Fruit fly (Drosophila melanogaster) Kc167 (cell line): ENCODE data around the gene CG10863.

Experiments used
- Myc ChIP-seq: fragments of >200 bp; optimal IDR thresholded peaks from 2 replicates; lab custom pipeline; 2017; ENCODE audit warnings: missing external identifiers
- Sin3A ChIP-seq: fragments of >200 bp; optimal IDR thresholded peaks from 2 replicates; lab custom pipeline; 2018; ENCODE audit warnings: missing external identifiers
- h ChIP-seq: fragments of >200 bp; optimal IDR thresholded peaks from 3 replicates; lab custom pipeline; 2018; ENCODE audit warnings: missing external identifiers
- insv ChIP-seq: fragments of >200 bp; optimal IDR thresholded peaks from 3 replicates; lab custom pipeline; 2018; ENCODE audit warnings: missing external identifiers
- psq ChIP-seq: fragments of >200 bp; optimal IDR thresholded peaks from 2 replicates; lab custom pipeline; 2017; ENCODE audit warnings: missing external identifiers
- ttk ChIP-seq: sonication (Bioruptor generic); optimal IDR thresholded peaks from 2 replicates; lab custom pipeline; 2017; ENCODE audit warnings: missing external identifiers

Gene CG10863

DNA sequence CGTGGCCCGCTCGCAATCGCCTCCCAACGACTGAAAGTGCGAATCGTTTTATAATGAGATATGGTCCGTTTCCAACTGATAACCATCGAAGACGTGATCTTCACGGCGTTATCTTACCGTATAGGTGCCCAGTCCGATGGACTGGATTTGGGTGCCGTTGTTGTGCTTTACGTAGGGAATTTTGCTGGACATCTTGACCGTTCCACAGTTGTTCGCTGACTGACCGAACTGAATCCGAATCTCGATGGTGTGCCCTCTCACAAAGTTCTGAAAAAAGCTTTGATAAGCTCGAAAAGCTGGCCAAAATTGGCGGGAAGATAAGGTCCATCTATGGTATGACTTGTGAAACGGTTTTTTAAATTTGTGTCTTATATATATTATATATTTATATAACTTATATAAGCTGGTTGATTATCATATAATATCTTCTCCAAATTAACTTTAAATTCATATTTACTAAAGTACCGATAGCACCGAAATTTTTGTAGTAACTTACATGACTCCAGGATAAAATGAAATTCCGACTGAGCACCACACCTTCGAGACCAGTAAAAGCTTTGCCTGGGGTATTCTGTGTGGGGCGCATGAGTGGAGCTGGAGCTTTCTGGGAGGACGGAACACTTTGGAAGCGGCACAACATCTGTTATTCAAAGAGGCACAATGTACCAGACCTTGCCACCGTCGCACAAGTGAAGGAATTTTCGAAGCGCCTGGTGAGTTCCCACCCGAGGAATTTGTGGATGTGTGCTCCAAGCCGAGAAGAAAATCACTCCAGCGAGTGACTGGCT lies at the start of gene CG10863, which contains the start of gene CG14982:
CG10863 (minus strand) TSS at position 225 of the 788 bp plus-strand sequence.
CG14982 (plus strand) TSS at position 470 of the 788 bp plus-strand sequence.
- TF ChIP-seq Myc (lab: Kevin White, UChicago) (no peak), Sin3A (lab: Kevin White, UChicago) (no peak), psq (no peak)

dm6 chr3L:3983466-3983946 lies 41.2 kb upstream of the CG10863 start, which contains the start of gene scrt:
TSS of gene scrt (plus strand) at chr3L:3983896.
- TF ChIP-seq Sin3A (lab: Kevin White, UChicago) = no peak
- no peak for TF ChIP-seq psq
- no peak for TF ChIP-seq ttk (lab: Kevin White, UChicago)
- no peak for TF ChIP-seq Myc (lab: Kevin White, UChicago)
- no peak for TF ChIP-seq insv
- no peak for TF ChIP-seq h (lab: Kevin White, UChicago)

DNA sequence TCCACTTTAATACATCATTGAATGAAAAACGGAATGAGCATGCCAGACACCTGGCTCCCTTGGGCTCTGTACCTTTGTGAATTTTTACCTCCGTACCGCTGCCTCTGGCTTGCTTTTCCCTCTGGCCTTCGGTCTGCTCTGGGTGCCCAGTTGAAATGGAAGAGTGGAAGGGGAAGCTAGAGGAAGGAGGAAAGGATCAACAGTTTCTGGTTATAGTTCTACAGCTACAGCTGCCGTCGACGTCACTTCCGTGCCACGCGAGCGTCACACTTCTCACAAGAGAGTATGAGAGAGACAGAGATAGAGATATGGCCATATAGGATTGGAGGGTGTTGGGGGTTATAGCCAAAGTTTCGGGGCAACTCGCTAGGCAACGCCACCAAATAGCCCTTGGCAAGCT lies 37.8 kb upstream of the CG10863 start:
- no peak for TF ChIP-seq h (lab: Kevin White, UChicago)
- TF ChIP-seq Sin3A (lab: Kevin White, UChicago) = no peak
- no peak for TF ChIP-seq psq
- no peak for TF ChIP-seq ttk (lab: Kevin White, UChicago)
- TF ChIP-seq insv = no peak
- TF ChIP-seq Myc (lab: Kevin White, UChicago) = no peak

- TF ChIP-seq psq (no peak), insv (no peak), h (lab: Kevin White, UChicago) (no peak), Myc (lab: Kevin White, UChicago) (no peak), Sin3A (lab: Kevin White, UChicago) (no peak), ttk (lab: Kevin White, UChicago) (no peak)
These were observed 36.7 kb upstream of the CG10863 start for dm6 chr3L:3978762-3979516.

DNA sequence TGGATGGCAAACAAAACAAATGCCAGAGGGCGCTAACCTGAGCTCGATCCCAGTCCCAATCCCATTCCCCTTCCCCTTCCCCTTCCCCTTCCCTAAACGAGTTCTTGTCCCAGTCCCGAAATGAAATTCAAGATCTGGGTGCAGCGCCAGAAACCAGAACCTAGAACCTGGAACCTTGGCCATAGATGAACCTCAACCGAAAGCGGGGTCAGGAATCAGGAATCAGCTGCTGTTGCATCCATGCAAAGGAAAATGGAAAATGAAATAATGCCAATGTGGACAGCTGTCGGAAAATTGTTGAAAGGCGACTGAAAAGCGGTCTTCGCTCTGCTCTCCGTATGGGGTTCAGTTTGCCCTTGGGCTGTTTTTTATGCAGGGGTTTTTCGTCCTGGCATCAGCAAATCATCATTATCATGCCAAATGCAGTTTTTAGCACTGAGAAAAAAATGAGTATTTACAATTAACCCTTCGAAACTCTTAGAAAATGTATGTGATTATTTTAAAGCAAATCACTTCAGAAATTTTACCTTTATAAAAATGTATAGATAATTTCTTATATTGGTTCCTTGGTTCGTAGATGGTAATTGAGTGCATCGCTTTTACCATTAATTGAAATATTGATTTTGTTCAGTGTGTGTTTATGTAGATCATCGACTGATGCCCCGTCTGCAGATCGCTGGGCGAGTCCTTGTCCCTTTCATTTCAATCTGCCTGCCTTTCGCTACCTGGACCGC lies 35.5 kb upstream of the CG10863 start:
- no peak for TF ChIP-seq Myc (lab: Kevin White, UChicago)
- TF ChIP-seq h (lab: Kevin White, UChicago) = no peak
- no peak for TF ChIP-seq psq
- TF ChIP-seq ttk (lab: Kevin White, UChicago) = no peak

dm6 chr3L:3976438-3976837 lies 34.2 kb upstream of the CG10863 start:
- TF ChIP-seq insv = no peak
- TF ChIP-seq psq = no peak
- no peak for TF ChIP-seq Myc (lab: Kevin White, UChicago)
- no peak for TF ChIP-seq h (lab: Kevin White, UChicago)
- no peak for TF ChIP-seq ttk (lab: Kevin White, UChicago)
- no peak for TF ChIP-seq Sin3A (lab: Kevin White, UChicago)

- TF ChIP-seq insv (no peak), Sin3A (lab: Kevin White, UChicago) (no peak), h (lab: Kevin White, UChicago) (no peak), psq (no peak), ttk (lab: Kevin White, UChicago) (no peak), Myc (lab: Kevin White, UChicago) (no peak)
These were observed 30.3 kb upstream of the CG10863 start, which contains the start of gene CG43915 for dm6 chr3L:3972599-3972998. TSS of gene CG43915 (plus strand) at chr3L:3972899.

dm6 chr3L:3970372-3971031 lies 28.2 kb upstream of the CG10863 start:
- TF ChIP-seq h (lab: Kevin White, UChicago) (no peak), ttk (lab: Kevin White, UChicago) (no peak), psq (no peak), Sin3A (lab: Kevin White, UChicago) (no peak), Myc (lab: Kevin White, UChicago) (no peak), insv (no peak)

DNA sequence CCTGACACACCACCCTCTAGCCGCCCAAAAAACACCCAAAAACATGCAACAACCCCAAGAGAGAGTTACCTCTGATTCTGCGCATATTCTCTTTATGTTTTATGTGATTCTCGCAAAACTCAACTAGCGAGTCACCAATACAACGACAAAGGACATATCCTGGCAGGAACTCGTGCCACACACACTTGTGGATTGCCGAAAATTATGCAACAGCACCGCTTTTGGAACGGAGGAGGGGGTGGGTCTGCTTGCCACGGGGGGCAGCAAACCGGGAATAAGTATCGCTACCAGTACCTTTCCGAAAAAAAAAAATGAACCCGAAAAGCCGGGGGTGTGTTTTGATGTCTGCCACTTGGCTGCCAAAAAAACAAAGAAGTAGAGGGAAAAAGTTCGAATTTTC lies 22.8 kb upstream of the CG10863 start:
- TF ChIP-seq psq = no peak
- TF ChIP-seq ttk (lab: Kevin White, UChicago) = no peak
- no peak for TF ChIP-seq Sin3A (lab: Kevin White, UChicago)
- no peak for TF ChIP-seq h (lab: Kevin White, UChicago)
- TF ChIP-seq insv = no peak

DNA sequence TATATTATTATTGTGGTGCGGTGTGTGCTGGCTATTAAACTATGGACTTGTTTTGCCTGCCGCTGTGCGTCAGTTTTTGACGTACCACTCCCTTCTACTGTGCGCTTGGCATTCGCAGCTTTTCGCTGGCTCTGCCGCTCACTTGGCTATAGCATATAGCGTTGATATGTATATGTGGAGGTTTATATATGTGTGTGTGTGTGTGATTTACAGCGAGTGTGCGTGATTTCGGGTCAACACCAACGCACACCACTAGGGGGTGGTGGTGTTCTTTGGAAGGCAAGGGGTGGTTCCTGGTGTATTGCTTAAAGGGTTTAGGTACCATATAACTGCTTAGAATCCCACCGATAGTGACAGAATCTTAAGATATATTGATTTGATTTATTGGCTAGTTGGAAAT lies 22.4 kb upstream of the CG10863 start, which contains the start of gene CG12605:
CG12605 (minus strand) TSS at position 101 of the 400 bp plus-strand sequence.
- TF ChIP-seq psq (no peak), ttk (lab: Kevin White, UChicago) (no peak), insv (no peak), Sin3A (lab: Kevin White, UChicago) (no peak), Myc (lab: Kevin White, UChicago) (no peak), h (lab: Kevin White, UChicago) (no peak)

- TF ChIP-seq insv (no peak), ttk (lab: Kevin White, UChicago) (no peak)
These were observed 21.7 kb upstream of the CG10863 start for dm6 chr3L:3963979-3964378.
